ENCODE assay signal across 2 worm cellular contexts in the genomic region with DNA sequence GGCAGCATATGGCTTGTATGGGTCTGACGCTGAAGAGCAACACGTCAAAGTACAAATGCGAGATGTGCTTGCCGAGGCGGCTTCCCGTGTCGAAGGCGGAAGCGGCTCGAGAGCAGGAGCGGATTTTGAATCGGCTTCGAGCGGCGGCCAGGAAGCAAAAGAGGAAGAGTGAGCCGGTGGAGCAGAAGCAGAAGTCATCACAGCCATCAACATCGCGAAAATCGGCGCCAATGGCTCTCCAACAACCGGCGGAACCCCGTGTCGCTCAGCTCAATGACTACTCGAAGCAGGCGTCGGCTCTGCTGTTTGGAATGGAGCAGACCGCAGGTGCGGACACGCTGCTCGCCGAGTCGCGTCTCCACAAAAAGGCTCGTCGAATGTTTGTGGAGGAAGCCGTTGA.
TF ChIP-seq lines count a peak whose summit lies in the region.

No protein-coding gene starts in this region.

TF ChIP-seq in whole organism, L4 larva, 104 proteins besides CTCF, POLR2A, EP300 and RAD21:
- TF ChIP-seq set-16 (GFP tag; IDR thresholded peaks at IDR 0.05; lab: Robert Waterston, UW): peak; percentile 92

TF ChIP-seq in whole organism, young adult, 124 proteins besides CTCF, POLR2A, EP300 and RAD21:
- peak; percentile 77 for TF ChIP-seq egrh-3 (GFP tag; IDR thresholded peaks at IDR 0.05; lab: Robert Waterston, UW)
